Fruit fly (Drosophila melanogaster): Measurements from ENCODE around the gene koko.

Gene koko

DNA sequence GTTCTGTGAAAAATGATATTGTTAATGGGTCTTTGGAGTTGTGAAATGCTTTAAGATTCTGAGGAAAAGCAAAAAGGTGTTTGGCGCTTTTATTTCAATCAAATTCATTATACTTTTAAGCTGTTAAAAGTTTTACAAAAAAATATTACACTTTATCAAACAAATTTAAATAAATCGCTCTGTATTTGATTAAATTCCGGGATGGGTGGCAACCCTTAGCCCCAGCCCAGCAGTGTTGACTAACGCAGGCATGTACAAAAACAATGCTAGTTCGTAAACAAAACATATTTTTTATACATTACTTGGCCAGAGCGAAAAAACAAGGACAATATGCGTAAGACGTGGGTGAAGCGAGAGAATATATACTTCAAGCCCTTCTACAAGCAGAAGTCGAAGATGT lies 1.9 kb downstream of the koko start, which contains the start of gene CG7685 (continued):
- no peak for TF ChIP-seq CG1832 (GFP tag; optimal IDR thresholded peaks at IDR 0.05)
- peak; percentile 58; the same call in 1 of the 2 replicates for TF ChIP-seq sob (GFP tag; IDR thresholded peaks at IDR 0.05)
- TF ChIP-seq Dll (GFP tag; IDR thresholded peaks at IDR 0.05; ENCODE audit: partially characterized antibody), result no peak
- TF ChIP-seq CG5245 (GFP tag; optimal IDR thresholded peaks at IDR 0.05), result peak; percentile 34
- no peak for TF ChIP-seq h (optimal IDR thresholded peaks at IDR 0.05)
- no peak for TF ChIP-seq HLHmδ (GFP tag; optimal IDR thresholded peaks at IDR 0.05)
- no peak for TF ChIP-seq ab (GFP tag; optimal IDR thresholded peaks at IDR 0.05)
- peak; percentile 68 for TF ChIP-seq CG4854 (GFP tag; optimal IDR thresholded peaks at IDR 0.05)
- peak; percentile 85 for TF ChIP-seq gro (GFP tag; optimal IDR thresholded peaks at IDR 0.05)
- peak; percentile 30 for TF ChIP-seq dmrt11E (tag; optimal IDR thresholded peaks at IDR 0.05)
- peak; percentile 62 for TF ChIP-seq CG2712 (tag; optimal IDR thresholded peaks at IDR 0.05)
- peak; percentile 92 for TF ChIP-seq sens (GFP tag)
- no peak for TF ChIP-seq toy (GFP tag; IDR thresholded peaks at IDR 0.05)
- TF ChIP-seq CG4360 (GFP tag; IDR thresholded peaks at IDR 0.05), result peak; percentile 45; the same call in 1 of the 2 replicates
- peak; percentile 44 for TF ChIP-seq Ptx1 (GFP tag; IDR thresholded peaks at IDR 0.05)
- TF ChIP-seq row (GFP tag; IDR thresholded peaks at IDR 0.05), result peak; percentile 85
- TF ChIP-seq B-H2 (GFP tag; optimal IDR thresholded peaks at IDR 0.05), result peak; percentile 89
- TF ChIP-seq cas (GFP tag; IDR thresholded peaks at IDR 0.05), result no peak
- no peak for TF ChIP-seq bbx (GFP tag; IDR thresholded peaks at IDR 0.05; ENCODE audit: partially characterized antibody)
- peak; percentile 54 to 62 for TF ChIP-seq Hr51 (GFP tag; optimal IDR thresholded peaks at IDR 0.05)
- no peak for TF ChIP-seq CG3065 (GFP tag; optimal IDR thresholded peaks at IDR 0.05)
- TF ChIP-seq CG4617 (GFP tag; optimal IDR thresholded peaks at IDR 0.05; ENCODE audit: borderline replicate concordance), result peak; percentile 88
- TF ChIP-seq sna (GFP tag; IDR thresholded peaks at IDR 0.05; ENCODE audit: partially characterized antibody), result 0 out of 2 replicates have a peak, but pooled peaks have one; percentile 25
- TF ChIP-seq Fer2 (tag; optimal IDR thresholded peaks at IDR 0.05), result peak; percentile 33
- peak; percentile 51 for TF ChIP-seq CG18619 (GFP tag; optimal IDR thresholded peaks at IDR 0.05)
- no peak for TF ChIP-seq trh (GFP tag; optimal IDR thresholded peaks at IDR 0.05)
- TF ChIP-seq CG11247 (GFP tag; IDR thresholded peaks at IDR 0.05), result peak; percentile 52; the same call in 1 of the 2 replicates
- no peak for TF ChIP-seq Trl (optimal IDR thresholded peaks at IDR 0.05)
- peak; percentile 72 for TF ChIP-seq Trl (GFP tag; optimal IDR thresholded peaks at IDR 0.05)
- TF ChIP-seq CG9609 (GFP tag; optimal IDR thresholded peaks at IDR 0.05), result peak; percentile 53
- TF ChIP-seq Poxn (GFP tag; IDR thresholded peaks at IDR 0.05), result no peak
- TF ChIP-seq CG34224 (GFP tag; IDR thresholded peaks at IDR 0.05; ENCODE audit: partially characterized antibody), result peak; percentile 24; the same call in 1 of the 3 replicates
- no peak for TF ChIP-seq Lim3 (GFP tag; IDR thresholded peaks at IDR 0.05)
- peak; percentile 19 for TF ChIP-seq CG4820 (GFP tag; optimal IDR thresholded peaks at IDR 0.05)
- TF ChIP-seq jing (GFP tag; optimal IDR thresholded peaks at IDR 0.05), result no peak
- TF ChIP-seq Awh (GFP tag; IDR thresholded peaks at IDR 0.05), result 0 out of 2 replicates have a peak, but pooled peaks have one; percentile 23
- peak; percentile 30 for TF ChIP-seq CG1602 (GFP tag; optimal IDR thresholded peaks at IDR 0.05)
- TF ChIP-seq Abd-B (GFP tag; optimal IDR thresholded peaks at IDR 0.05), result peak; percentile 1
- TF ChIP-seq tin (GFP tag; optimal IDR thresholded peaks at IDR 0.05), result peak; percentile 71
- no peak for TF ChIP-seq corto (GFP tag; optimal IDR thresholded peaks at IDR 0.05)
- peak; percentile 68 for TF ChIP-seq NfI (GFP tag; optimal IDR thresholded peaks at IDR 0.05)
- peak; percentile 36 for TF ChIP-seq Sox100B (GFP tag; optimal IDR thresholded peaks at IDR 0.05)
- TF ChIP-seq bab2 (GFP tag; optimal IDR thresholded peaks at IDR 0.05), result peak; percentile 71
- TF ChIP-seq grn (GFP tag; optimal IDR thresholded peaks at IDR 0.05), result no peak
- TF ChIP-seq Dp (GFP tag; optimal IDR thresholded peaks at IDR 0.05), result peak; percentile 71
- TF ChIP-seq Camta (GFP tag; optimal IDR thresholded peaks at IDR 0.05), result peak; percentile 48
- TF ChIP-seq Hmr (GFP tag; optimal IDR thresholded peaks at IDR 0.05), result peak; percentile 65
- TF ChIP-seq CG2120 (GFP tag; optimal IDR thresholded peaks at IDR 0.05), result peak; percentile 85
- TF ChIP-seq klu (GFP tag; IDR thresholded peaks at IDR 0.05), result no peak
- TF ChIP-seq esg (GFP tag; conservative IDR thresholded peaks at IDR 0.05), result no peak
- TF ChIP-seq CG14014 (GFP tag; IDR thresholded peaks at IDR 0.05), result peak; percentile 57; the same call in 1 of the 2 replicates
- TF ChIP-seq lilli (GFP tag; optimal IDR thresholded peaks at IDR 0.05), result peak; percentile 82
